Worm (Caenorhabditis elegans): ENCODE data around the gene F40A3.2.

Gene F40A3.2

DNA sequence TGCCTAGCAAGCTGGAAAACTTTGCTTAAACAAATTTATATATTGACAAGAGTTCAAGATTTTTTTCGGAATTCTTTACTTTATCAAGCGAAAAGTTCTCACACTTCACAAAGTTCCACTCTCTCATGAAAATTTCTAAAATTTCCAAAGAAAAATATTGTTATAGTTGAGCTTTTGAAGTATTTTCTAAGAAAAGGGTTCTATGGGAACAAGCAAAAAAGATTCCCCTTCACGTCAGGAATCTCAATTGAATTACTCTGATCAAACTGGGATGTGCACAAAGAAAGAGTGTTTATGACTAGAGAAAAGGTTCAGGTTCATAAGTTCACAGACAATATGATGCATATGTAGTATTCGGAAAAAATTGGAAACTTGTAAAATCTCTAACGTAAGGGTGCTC lies 25.7 kb downstream of the F40A3.2 start:
- TF ChIP-seq dpff-1 (tag; optimal IDR thresholded peaks at IDR 0.05): no peak
- no peak for TF ChIP-seq ceh-40 (GFP tag; IDR thresholded peaks at IDR 0.05)
- TF ChIP-seq die-1 (tag; optimal IDR thresholded peaks at IDR 0.05): no peak
- TF ChIP-seq K12H6.12 (tag; optimal IDR thresholded peaks at IDR 0.05): no peak
- no peak for TF ChIP-seq ccch-3 (GFP tag; optimal IDR thresholded peaks at IDR 0.05)
- no peak for TF ChIP-seq rpc-1 (optimal IDR thresholded peaks at IDR 0.05)
- TF ChIP-seq rpc-1 (tag; optimal IDR thresholded peaks at IDR 0.05): no peak
- no peak for TF ChIP-seq snpc-1.3 (tag; optimal IDR thresholded peaks at IDR 0.05; ENCODE audit: insufficient read depth)
- TF ChIP-seq sea-2 (GFP tag; IDR thresholded peaks at IDR 0.05): no peak
- no peak for TF ChIP-seq ztf-28 (GFP tag; IDR thresholded peaks at IDR 0.05)
- no peak for TF ChIP-seq madf-6 (GFP tag; IDR thresholded peaks at IDR 0.05)
- TF ChIP-seq akir-1 (GFP tag; optimal IDR thresholded peaks at IDR 0.05): no peak
- TF ChIP-seq efl-1 (GFP tag; optimal IDR thresholded peaks at IDR 0.05): no peak
- no peak for TF ChIP-seq bed-2 (GFP tag; IDR thresholded peaks at IDR 0.05)
- TF ChIP-seq egrh-3 (GFP tag; IDR thresholded peaks at IDR 0.05): no peak
- no peak for TF ChIP-seq ceh-58 (GFP tag; IDR thresholded peaks at IDR 0.05)

ce11 chrV:7908431-7908830 lies 29.7 kb downstream of the F40A3.2 start:
- TF ChIP-seq rec-8 (tag; optimal IDR thresholded peaks at IDR 0.05) (no peak), nfyb-1 (GFP tag; IDR thresholded peaks at IDR 0.05) (no peak), ZK185.1 (tag; optimal IDR thresholded peaks at IDR 0.05; ENCODE audit: poor library complexity, severe bottlenecking) (no peak), snpc-3.4 (tag; optimal IDR thresholded peaks at IDR 0.05) (no peak), F49E8.2 (tag; optimal IDR thresholded peaks at IDR 0.05; ENCODE audit: insufficient read depth) (no peak), ceh-79 (tag; optimal IDR thresholded peaks at IDR 0.05) (no peak), Y56A3A.18 (GFP tag; IDR thresholded peaks at IDR 0.05) (no peak), Y95B8A.8 (GFP tag; IDR thresholded peaks at IDR 0.05) (no peak), bed-1 (GFP tag; IDR thresholded peaks at IDR 0.05) (no peak)

DNA sequence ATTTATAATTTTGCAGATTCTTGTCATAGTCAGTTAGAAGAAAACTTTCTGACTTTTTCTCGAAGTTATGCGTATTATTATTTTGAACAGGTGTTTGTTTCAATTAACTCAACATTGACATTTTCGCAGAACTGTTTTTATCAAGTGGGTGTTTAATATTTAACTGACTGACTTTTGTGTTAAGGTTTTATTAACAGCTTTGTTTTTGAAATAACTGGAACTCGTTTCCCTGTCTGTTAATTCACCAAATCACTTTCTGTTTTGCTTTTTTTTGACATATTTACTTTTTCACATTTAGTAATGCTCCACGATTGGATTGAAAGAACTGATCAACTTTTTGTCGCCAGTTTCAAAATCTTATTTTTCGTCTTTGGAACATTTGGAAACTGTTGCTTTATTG lies 46.8 kb downstream of the F40A3.2 start, which contains the start of gene srsx-7:
srsx-7 (plus strand) TSS at position 301 of the 400 bp plus-strand sequence.
- TF ChIP-seq rpc-1 (optimal IDR thresholded peaks at IDR 0.05) (no peak), rpc-1 (tag; optimal IDR thresholded peaks at IDR 0.05) (no peak), pbrm-1 (GFP tag; IDR thresholded peaks at IDR 0.05) (no peak), lir-1 (GFP tag; conservative IDR thresholded peaks at IDR 0.05) (no peak), F39B2.1 (GFP tag; IDR thresholded peaks at IDR 0.05) (no peak), madf-3 (GFP tag; IDR thresholded peaks at IDR 0.05) (no peak), D2030.7 (GFP tag; IDR thresholded peaks at IDR 0.05) (no peak), ets-4 (GFP tag; optimal IDR thresholded peaks at IDR 0.05) (no peak), nhr-90 (tag; optimal IDR thresholded peaks at IDR 0.05) (no peak), ztf-22 (GFP tag; optimal IDR thresholded peaks at IDR 0.05) (no peak), efl-1 (GFP tag; optimal IDR thresholded peaks at IDR 0.05) (no peak), nhr-179 (tag; optimal IDR thresholded peaks at IDR 0.05) (no peak), somi-1 (GFP tag; optimal IDR thresholded peaks at IDR 0.05) (no peak), atf-7 (tag; optimal IDR thresholded peaks at IDR 0.05) (no peak), gei-17 (GFP tag; optimal IDR thresholded peaks at IDR 0.05) (no peak), mel-28 (tag; optimal IDR thresholded peaks at IDR 0.05; ENCODE audit: borderline replicate concordance) (no peak), Y67H2A.10 (GFP tag; conservative IDR thresholded peaks at IDR 0.05) (no peak), mxl-1 (tag; optimal IDR thresholded peaks at IDR 0.05) (no peak), F22D6.2 (tag; optimal IDR thresholded peaks at IDR 0.05) (no peak)

Data from whole organism, young adult.